Fruit fly (Drosophila melanogaster): ENCODE results near the gene CG34174.

CG34174 gene

dm6 chr2L:2197475-2198118, 16.5 kb upstream of the CG34174 start, which contains the start of gene COX7AL2:
Gene COX7AL2 (minus strand): TSS chr2L:2197912.
- TF ChIP-seq fru (GFP tag; optimal IDR thresholded peaks at IDR 0.05) (no peak), psq (GFP tag; optimal IDR thresholded peaks at IDR 0.05) (peak; percentile 63), OdsH (GFP tag; optimal IDR thresholded peaks at IDR 0.05) (peak; percentile 44), dl (GFP tag; optimal IDR thresholded peaks at IDR 0.05; ENCODE audit: insufficient read depth in 1 of 2, partially characterized antibody in 2 of 2) (peak in 1 of 2 experiments; percentile 49), dmrt93B (GFP tag; optimal IDR thresholded peaks at IDR 0.05) (peak; percentile 8), Sp1 (GFP tag; optimal IDR thresholded peaks at IDR 0.05) (peak; percentile 5), Hnf4 (GFP tag; optimal IDR thresholded peaks at IDR 0.05) (no peak), rgr (GFP tag; optimal IDR thresholded peaks at IDR 0.05) (peak; percentile 52), Dfd (GFP tag; optimal IDR thresholded peaks at IDR 0.05) (no peak), CrebA (GFP tag; optimal IDR thresholded peaks at IDR 0.05; ENCODE audit: borderline replicate concordance) (no peak), tai (GFP tag; optimal IDR thresholded peaks at IDR 0.05) (no peak), brk (GFP tag; optimal IDR thresholded peaks at IDR 0.05) (no peak), N (GFP tag; optimal IDR thresholded peaks at IDR 0.05) (no peak), HLH106 (tag; optimal IDR thresholded peaks at IDR 0.05) (peak; percentile 7), Myc (optimal IDR thresholded peaks at IDR 0.05) (no peak), GATAd (GFP tag; optimal IDR thresholded peaks at IDR 0.05) (no peak), jim (GFP tag; optimal IDR thresholded peaks at IDR 0.05) (no peak), foxo (GFP tag; optimal IDR thresholded peaks at IDR 0.05) (peak in 1 of 2 experiments; percentile 46), Mio (GFP tag; optimal IDR thresholded peaks at IDR 0.05) (no peak), Jra (GFP tag; optimal IDR thresholded peaks at IDR 0.05) (no peak), h (GFP tag; optimal IDR thresholded peaks at IDR 0.05) (no peak), Rel (GFP tag; optimal IDR thresholded peaks at IDR 0.05) (no peak), Rel (tag; optimal IDR thresholded peaks at IDR 0.05) (peak; percentile 65), CG9705 (GFP tag; optimal IDR thresholded peaks at IDR 0.05) (no peak), dsf (GFP tag; optimal IDR thresholded peaks at IDR 0.05; ENCODE audit: borderline replicate concordance) (no peak), lola (GFP tag; optimal IDR thresholded peaks at IDR 0.05) (no peak), sage (GFP tag; optimal IDR thresholded peaks at IDR 0.05) (no peak), Vsx2 (GFP tag; optimal IDR thresholded peaks at IDR 0.05; ENCODE audit: partially characterized antibody) (no peak), usp (GFP tag; optimal IDR thresholded peaks at IDR 0.05) (no peak), woc (GFP tag; optimal IDR thresholded peaks at IDR 0.05) (no peak), Hr83 (GFP tag; optimal IDR thresholded peaks at IDR 0.05; ENCODE audit: poor library complexity, severe bottlenecking) (peak; percentile 49), Dif (GFP tag; optimal IDR thresholded peaks at IDR 0.05; ENCODE audit: partially characterized antibody) (no peak)

- TF ChIP-seq Dif (GFP tag; optimal IDR thresholded peaks at IDR 0.05; ENCODE audit: partially characterized antibody) (peak; percentile 27), Rel (GFP tag; optimal IDR thresholded peaks at IDR 0.05) (no peak), Rel (tag; optimal IDR thresholded peaks at IDR 0.05) (no peak), dl (GFP tag; optimal IDR thresholded peaks at IDR 0.05; ENCODE audit: insufficient read depth in 1 of 2, partially characterized antibody in 2 of 2) (peak in 1 of 2 experiments; percentile 23)
These were observed 16.0 kb upstream of the CG34174 start for dm6 chr2L:2198119-2198494.

dm6 chr2L:2198613-2199432, 15.2 kb upstream of the CG34174 start:
- TF ChIP-seq tai (GFP tag; optimal IDR thresholded peaks at IDR 0.05) (peak; percentile 87), N (GFP tag; optimal IDR thresholded peaks at IDR 0.05) (no peak), Hr83 (GFP tag; optimal IDR thresholded peaks at IDR 0.05; ENCODE audit: poor library complexity, severe bottlenecking) (peak; percentile 79), woc (GFP tag; optimal IDR thresholded peaks at IDR 0.05) (peak; percentile 94), Dfd (GFP tag; optimal IDR thresholded peaks at IDR 0.05) (no peak), Mio (GFP tag; optimal IDR thresholded peaks at IDR 0.05) (peak; percentile 78), OdsH (GFP tag; optimal IDR thresholded peaks at IDR 0.05) (peak; percentile 97), Myc (optimal IDR thresholded peaks at IDR 0.05) (peak; percentile 3), dmrt93B (GFP tag; optimal IDR thresholded peaks at IDR 0.05) (peak; percentile 95), foxo (GFP tag; optimal IDR thresholded peaks at IDR 0.05) (peak; percentile 87 to 98), lola (GFP tag; optimal IDR thresholded peaks at IDR 0.05) (no peak), pan (optimal IDR thresholded peaks at IDR 0.05) (no peak), sv (GFP tag; optimal IDR thresholded peaks at IDR 0.05) (peak; percentile 65), Dif (GFP tag; optimal IDR thresholded peaks at IDR 0.05; ENCODE audit: partially characterized antibody) (peak; percentile 92), Jra (GFP tag; optimal IDR thresholded peaks at IDR 0.05) (peak; percentile 80), CG9705 (GFP tag; optimal IDR thresholded peaks at IDR 0.05) (peak; percentile 75), h (GFP tag; optimal IDR thresholded peaks at IDR 0.05) (peak; percentile 98), sage (GFP tag; optimal IDR thresholded peaks at IDR 0.05) (peak; percentile 96), brk (GFP tag; optimal IDR thresholded peaks at IDR 0.05) (peak; percentile 90), fru (GFP tag; optimal IDR thresholded peaks at IDR 0.05) (peak; percentile 98), HLH106 (tag; optimal IDR thresholded peaks at IDR 0.05) (peak; percentile 95), dl (GFP tag; optimal IDR thresholded peaks at IDR 0.05; ENCODE audit: insufficient read depth in 1 of 2, partially characterized antibody in 2 of 2) (peak; percentile 72 to 77), GATAd (GFP tag; optimal IDR thresholded peaks at IDR 0.05) (no peak), jim (GFP tag; optimal IDR thresholded peaks at IDR 0.05) (no peak), usp (GFP tag; optimal IDR thresholded peaks at IDR 0.05) (no peak), Rel (GFP tag; optimal IDR thresholded peaks at IDR 0.05) (peak; percentile 90), Rel (tag; optimal IDR thresholded peaks at IDR 0.05) (peak; percentile 98), rgr (GFP tag; optimal IDR thresholded peaks at IDR 0.05) (peak; percentile 97), Sp1 (GFP tag; optimal IDR thresholded peaks at IDR 0.05) (peak; percentile 95), Hnf4 (GFP tag; optimal IDR thresholded peaks at IDR 0.05) (peak; percentile 95), psq (GFP tag; optimal IDR thresholded peaks at IDR 0.05) (peak; percentile 93), ey (GFP tag; optimal IDR thresholded peaks at IDR 0.05) (peak; percentile 98), Vsx2 (GFP tag; optimal IDR thresholded peaks at IDR 0.05; ENCODE audit: partially characterized antibody) (peak; percentile 93), dsf (GFP tag; optimal IDR thresholded peaks at IDR 0.05; ENCODE audit: borderline replicate concordance) (peak; percentile 80), Hr78 (GFP tag; optimal IDR thresholded peaks at IDR 0.05) (no peak), CrebA (GFP tag; optimal IDR thresholded peaks at IDR 0.05; ENCODE audit: borderline replicate concordance) (peak; percentile 90)
